Worm (Caenorhabditis elegans) whole organism, young adult: ENCODE data around the gene set-20.

ENCODE experiments used
- B0261.1 ChIP-seq: sonication (generic microtip); optimal IDR thresholded peaks from 2 replicates; lab custom pipeline; 2016; ENCODE audit warnings: mild to moderate bottlenecking, missing genetic modification characterization, moderate library complexity, missing compliant biosample characterization
- C06A6.2 ChIP-seq: fragments of 200-800 bp; sonication (Bioruptor generic); conservative IDR thresholded peaks from 2 replicates; pipeline ENCODE4 v1.3.6; 2022; ENCODE audit warnings: missing genetic modification characterization, missing compliant biosample characterization
- D2030.7 ChIP-seq: fragments of 200-800 bp; sonication (Bioruptor generic); IDR thresholded peaks from 2 replicates; pipeline ENCODE4 v1.3.6; 2022; ENCODE audit warnings: missing genetic modification reagents, missing genetic modification characterization, missing compliant biosample characterization
- F10E7.11 ChIP-seq: sonication (generic microtip); optimal IDR thresholded peaks from 2 replicates; lab custom pipeline; 2017; ENCODE audit warnings: mild to moderate bottlenecking, missing genetic modification characterization, moderate library complexity, missing compliant biosample characterization
- F33H1.4 ChIP-seq: fragments of 200-800 bp; sonication (Bioruptor generic); IDR thresholded peaks from 2 replicates; pipeline ENCODE4 v1.3.6; 2022; ENCODE audit warnings: missing genetic modification reagents, missing genetic modification characterization, missing compliant biosample characterization
- F57C9.4 ChIP-seq: sonication (generic microtip); optimal IDR thresholded peaks from 2 replicates; lab custom pipeline; 2017; ENCODE audit warnings: mild to moderate bottlenecking, missing genetic modification characterization, missing compliant biosample characterization
- K12H6.12 ChIP-seq: fragments of 200-800 bp; sonication (Bioruptor generic); optimal IDR thresholded peaks from 2 replicates; lab custom pipeline; 2018; ENCODE audit warnings: mild to moderate bottlenecking, missing genetic modification characterization, missing compliant biosample characterization
- Y56A3A.18 ChIP-seq: fragments of 200-800 bp; sonication (Bioruptor generic); IDR thresholded peaks from 2 replicates; pipeline ENCODE4 v1.3.6; 2022; ENCODE audit warnings: missing genetic modification reagents, missing genetic modification characterization, missing compliant biosample characterization
- attf-3 ChIP-seq: fragments of 200-800 bp; sonication (Bioruptor generic); conservative IDR thresholded peaks from 2 replicates; pipeline ENCODE4 v1.3.6; 2022; ENCODE audit warnings: missing genetic modification reagents, missing genetic modification characterization, missing compliant biosample characterization
- bed-2 ChIP-seq: fragments of 200-800 bp; sonication (Bioruptor generic); IDR thresholded peaks from 2 replicates; pipeline ENCODE4 v1.3.6; 2022; ENCODE audit warnings: missing genetic modification reagents, missing genetic modification characterization, missing compliant biosample characterization
- ccch-3 ChIP-seq: fragments of 200-800 bp; sonication (Bioruptor generic); optimal IDR thresholded peaks from 2 replicates; lab custom pipeline; 2018; ENCODE audit warnings: mild to moderate bottlenecking, missing genetic modification characterization, missing compliant biosample characterization
- ceh-100 ChIP-seq: fragments of 200-800 bp; sonication (Bioruptor generic); IDR thresholded peaks from 2 replicates; pipeline ENCODE4 v1.3.6; 2022; ENCODE audit warnings: missing genetic modification reagents, missing genetic modification characterization, missing compliant biosample characterization
- ceh-40 ChIP-seq: fragments of 200-800 bp; sonication (Bioruptor generic); IDR thresholded peaks from 2 replicates; pipeline ENCODE4 v1.3.6; 2022; ENCODE audit warnings: missing genetic modification characterization, missing compliant biosample characterization
- die-1 ChIP-seq: sonication (generic microtip); optimal IDR thresholded peaks from 2 replicates; lab custom pipeline; 2016; ENCODE audit warnings: missing genotype, mild to moderate bottlenecking, missing genetic modification characterization, missing compliant biosample characterization
- dox-1 ChIP-seq: fragments of 200-800 bp; sonication (Bioruptor generic); IDR thresholded peaks from 2 replicates; pipeline ENCODE4 v1.3.6; 2022; ENCODE audit warnings: missing genetic modification reagents, missing genetic modification characterization, missing compliant biosample characterization
- dpff-1 ChIP-seq: sonication (generic microtip); optimal IDR thresholded peaks from 2 replicates; lab custom pipeline; 2017; ENCODE audit warnings: mild to moderate bottlenecking, missing genetic modification characterization, missing compliant biosample characterization
- dpl-1 ChIP-seq: fragments of 150-350 bp; optimal IDR thresholded peaks from 2 replicates; lab custom pipeline; 2014; ENCODE audit warnings: missing biosample characterization, missing genetic modification reagents, missing genetic modification characterization
- egl-18 ChIP-seq: fragments of 200-800 bp; sonication (Bioruptor generic); IDR thresholded peaks from 2 replicates; pipeline ENCODE4 v1.3.6; 2022; ENCODE audit warnings: missing genetic modification reagents, missing genetic modification characterization, missing compliant biosample characterization
- fkh-3 ChIP-seq: sonication (generic microtip); optimal IDR thresholded peaks from 2 replicates; lab custom pipeline; 2016; ENCODE audit warnings: mild to moderate bottlenecking, missing genetic modification characterization, missing compliant biosample characterization
- him-1 ChIP-seq: sonication (generic microtip); optimal IDR thresholded peaks from 2 replicates; lab custom pipeline; 2016; ENCODE audit warnings: missing genotype, missing genetic modification reagents, missing genetic modification characterization, missing compliant biosample characterization
- hlh-12 ChIP-seq: sonication (generic microtip); optimal IDR thresholded peaks from 2 replicates; lab custom pipeline; 2016; ENCODE audit warnings: missing genetic modification characterization, missing compliant biosample characterization
- hlh-26 ChIP-seq: fragments of 200-800 bp; sonication (Bioruptor generic); conservative IDR thresholded peaks from 2 replicates; pipeline ENCODE4 v1.3.6; 2022; ENCODE audit warnings: missing genetic modification reagents, missing genetic modification characterization, missing compliant biosample characterization
- hmg-1.2 ChIP-seq: fragments of 200-800 bp; sonication (Bioruptor generic); IDR thresholded peaks from 2 replicates; pipeline ENCODE4 v1.3.6; 2022; ENCODE audit warnings: missing genetic modification reagents, missing genetic modification characterization, missing compliant biosample characterization
- hsf-1 ChIP-seq: fragments of 200-800 bp; sonication (Bioruptor generic); IDR thresholded peaks from 2 replicates; pipeline ENCODE4 v1.3.6; 2022; ENCODE audit warnings: missing genetic modification reagents, missing genetic modification characterization, missing compliant biosample characterization
- lin-35 ChIP-seq, 3 experiments: fragments of 150-350 bp in 2 of 3; sonication (generic microtip) in 1 of 3; optimal IDR thresholded peaks; 2 replicates each; lab custom pipeline; 2014 to 2018; ENCODE audit warnings: missing biosample characterization in 3 of 3, missing genetic modification characterization in 3 of 3, missing genetic modification reagents in 3 of 3
- lin-40 ChIP-seq: sonication (generic microtip); optimal IDR thresholded peaks from 2 replicates; lab custom pipeline; 2016; ENCODE audit warnings: missing genetic modification characterization, mild to moderate bottlenecking, missing compliant biosample characterization, missing genotype, missing genetic modification reagents
- lin-54 ChIP-seq: fragments of 200-800 bp; sonication (Bioruptor generic); optimal IDR thresholded peaks from 2 replicates; lab custom pipeline; 2018; ENCODE audit warnings: mild to moderate bottlenecking, missing genetic modification characterization, missing compliant biosample characterization
- lir-1 ChIP-seq: fragments of 200-800 bp; sonication (Bioruptor generic); conservative IDR thresholded peaks from 2 replicates; pipeline ENCODE4 v1.3.6; 2022; ENCODE audit warnings: missing genetic modification reagents, missing genetic modification characterization, missing compliant biosample characterization
- madf-10 ChIP-seq: sonication (generic microtip); optimal IDR thresholded peaks from 2 replicates; lab custom pipeline; 2016; ENCODE audit warnings: mild to moderate bottlenecking, missing genetic modification characterization, missing compliant biosample characterization
- madf-3 ChIP-seq: fragments of 200-800 bp; sonication (Bioruptor generic); IDR thresholded peaks from 2 replicates; pipeline ENCODE4 v1.3.6; 2022; ENCODE audit warnings: missing genetic modification reagents, missing genetic modification characterization, missing compliant biosample characterization
- madf-8 ChIP-seq: fragments of 200-800 bp; sonication (Bioruptor generic); conservative IDR thresholded peaks from 2 replicates; pipeline ENCODE4 v1.3.6; 2022; ENCODE audit warnings: missing genetic modification reagents, missing genetic modification characterization, missing compliant biosample characterization
- mcd-1 ChIP-seq: fragments of 200-800 bp; sonication (Bioruptor generic); IDR thresholded peaks from 2 replicates; pipeline ENCODE4 v1.3.6; 2022; ENCODE audit warnings: missing genetic modification reagents, missing genetic modification characterization, missing compliant biosample characterization
- mel-28 ChIP-seq: sonication (generic microtip); optimal IDR thresholded peaks from 2 replicates; lab custom pipeline; 2016; ENCODE audit warnings: borderline replicate concordance, mild to moderate bottlenecking, missing genetic modification characterization, missing compliant biosample characterization
- mes-4 ChIP-seq: sonication (generic microtip); optimal IDR thresholded peaks from 2 replicates; lab custom pipeline; 2016; ENCODE audit warnings: missing genotype, missing genetic modification characterization, missing compliant biosample characterization
- nfya-1 ChIP-seq: sonication (generic microtip); optimal IDR thresholded peaks from 2 replicates; lab custom pipeline; 2017; ENCODE audit warnings: antibody characterized with exemption, missing compliant biosample characterization, missing genetic modification characterization, borderline replicate concordance; ENCODE audit not compliant: insufficient read depth
- nhr-27 ChIP-seq: fragments of 200-800 bp; sonication (Bioruptor generic); optimal IDR thresholded peaks from 2 replicates; lab custom pipeline; 2018; ENCODE audit warnings: mild to moderate bottlenecking, missing genetic modification characterization, moderate library complexity, missing compliant biosample characterization
- pbrm-1 ChIP-seq: fragments of 200-800 bp; sonication (Bioruptor generic); IDR thresholded peaks from 2 replicates; pipeline ENCODE4 v1.3.6; 2022; ENCODE audit warnings: missing genetic modification reagents, missing genetic modification characterization, missing compliant biosample characterization
- pha-4 ChIP-seq: fragments of 150-350 bp; sonication (generic microtip); optimal IDR thresholded peaks from 2 replicates; lab custom pipeline; 2014; ENCODE audit warnings: missing biosample characterization, missing genetic modification reagents, missing genetic modification characterization
- rec-8 ChIP-seq, 2 experiments: sonication (generic microtip); optimal IDR thresholded peaks; 2 replicates each; lab custom pipeline; 2016; ENCODE audit warnings: mild to moderate bottlenecking in 2 of 2, missing genetic modification characterization in 2 of 2, missing genetic modification reagents in 2 of 2, missing genotype in 2 of 2, missing biosample characterization in 1 of 2, missing compliant biosample characterization in 1 of 2, moderate library complexity in 1 of 2
- sea-2 ChIP-seq: fragments of 200-800 bp; sonication (Bioruptor generic); IDR thresholded peaks from 2 replicates; pipeline ENCODE4 v1.3.6; 2022; ENCODE audit warnings: missing genetic modification characterization, missing compliant biosample characterization
- snpc-3.4 ChIP-seq: sonication (generic microtip); optimal IDR thresholded peaks from 2 replicates; lab custom pipeline; 2017; ENCODE audit warnings: missing genetic modification characterization, mild to moderate bottlenecking, missing compliant biosample characterization, antibody characterized with exemption, moderate library complexity, missing genotype, missing genetic modification reagents
- sptf-2 ChIP-seq: fragments of 200-800 bp; sonication (Bioruptor generic); optimal IDR thresholded peaks from 2 replicates; lab custom pipeline; 2018; ENCODE audit warnings: mild to moderate bottlenecking, missing genetic modification characterization, missing compliant biosample characterization
- tbx-9 ChIP-seq: sonication (generic microtip); optimal IDR thresholded peaks from 2 replicates; lab custom pipeline; 2016; ENCODE audit warnings: borderline replicate concordance, missing genetic modification characterization, inconsistent platforms, missing compliant biosample characterization
- unc-62 ChIP-seq: fragments of 150-350 bp; optimal IDR thresholded peaks from 2 replicates; lab custom pipeline; 2014; ENCODE audit warnings: missing biosample characterization, missing genetic modification reagents, missing genetic modification characterization
- zfh-2 ChIP-seq: fragments of 200-800 bp; sonication (Bioruptor generic); conservative IDR thresholded peaks from 2 replicates; pipeline ENCODE4 v1.3.6; 2022; ENCODE audit warnings: missing genetic modification reagents, missing genetic modification characterization, missing compliant biosample characterization
- zim-3 ChIP-seq: sonication (generic microtip); optimal IDR thresholded peaks from 2 replicates; lab custom pipeline; 2017; ENCODE audit warnings: mild to moderate bottlenecking, missing genetic modification characterization, moderate library complexity, missing compliant biosample characterization
- ztf-26 ChIP-seq: sonication (generic microtip); optimal IDR thresholded peaks from 2 replicates; lab custom pipeline; 2017; ENCODE audit warnings: missing genetic modification characterization, missing compliant biosample characterization
- ztf-3 ChIP-seq: fragments of 200-800 bp; sonication (Bioruptor generic); optimal IDR thresholded peaks from 2 replicates; lab custom pipeline; 2018; ENCODE audit warnings: mild to moderate bottlenecking, missing genetic modification characterization, missing compliant biosample characterization

set-20 gene

ce11 chrX:5707809-5708208 lies 21.9 kb upstream of the set-20 start:
- TF ChIP-seq nhr-27 (tag; lab: Kevin White, UChicago) = no peak
- no peak for TF ChIP-seq mel-28 (tag; lab: Kevin White, UChicago)
- TF ChIP-seq mes-4 (tag; lab: Kevin White, UChicago) = peak; percentile 80
- peak; percentile 73; the same call in 1 of the 2 replicates for TF ChIP-seq ceh-40 (GFP tag; lab: Robert Waterston, UW)
- TF ChIP-seq attf-3 = peak; percentile 57; the same call in 1 of the 2 replicates
- TF ChIP-seq madf-3 (GFP tag; lab: Robert Waterston, UW) = no peak
- TF ChIP-seq ztf-26 (tag; lab: Kevin White, UChicago) = peak; percentile 50
- TF ChIP-seq ztf-3 (GFP tag; lab: Kevin White, UChicago) = peak; percentile 37
- TF ChIP-seq unc-62 (GFP tag; lab: Kevin White, UChicago) = no peak
- peak; percentile 26 for TF ChIP-seq fkh-3
- TF ChIP-seq nfya-1 (tag; lab: Kevin White, UChicago) = no peak
- no peak for TF ChIP-seq hlh-26 (GFP tag; lab: Robert Waterston, UW)
- TF ChIP-seq rec-8 (tag; optimal IDR thresholded peaks at IDR 0.05; lab: Kevin White, UChicago) = peak; percentile 83 to 88
- TF ChIP-seq hsf-1 (GFP tag; lab: Robert Waterston, UW) = 0 out of 2 replicates have a peak, but pooled peaks have one; percentile 31
- peak; percentile 45 for TF ChIP-seq zfh-2
- no peak for TF ChIP-seq hlh-12 (tag; lab: Kevin White, UChicago)
- TF ChIP-seq F57C9.4 = no peak
- TF ChIP-seq bed-2 (GFP tag; lab: Robert Waterston, UW) = peak; percentile 65; the same call in 1 of the 2 replicates
- peak; percentile 66 for TF ChIP-seq F10E7.11
- peak; percentile 90 for TF ChIP-seq pbrm-1 (GFP tag; lab: Robert Waterston, UW)
- TF ChIP-seq madf-8 (GFP tag; lab: Robert Waterston, UW) = no peak
- peak; percentile 85 for TF ChIP-seq D2030.7 (GFP tag; lab: Robert Waterston, UW)
- no peak for TF ChIP-seq pha-4 (tag; lab: Kevin White, UChicago)
- peak; percentile 86 for TF ChIP-seq Y56A3A.18 (GFP tag; lab: Robert Waterston, UW)
- TF ChIP-seq K12H6.12 (tag; lab: Kevin White, UChicago) = peak; percentile 14
- TF ChIP-seq lin-35 (GFP tag; optimal IDR thresholded peaks at IDR 0.05; lab: Kevin White, UChicago) = no peak
- peak; percentile 85 for TF ChIP-seq snpc-3.4 (tag; lab: Kevin White, UChicago)
- TF ChIP-seq zim-3 = peak; percentile 84
- TF ChIP-seq sea-2 (GFP tag; lab: Robert Waterston, UW) = no peak
- TF ChIP-seq him-1 (tag; lab: Kevin White, UChicago) = peak; percentile 80
- TF ChIP-seq lin-40 = peak; percentile 61
- 0 out of 2 replicates have a peak, but pooled peaks have one; percentile 14 for TF ChIP-seq lir-1
- TF ChIP-seq madf-10 (tag; lab: Kevin White, UChicago) = peak; percentile 78
- peak; percentile 69 for TF ChIP-seq mcd-1 (GFP tag; lab: Robert Waterston, UW)
- TF ChIP-seq dox-1 (GFP tag; lab: Robert Waterston, UW) = peak; percentile 85
- TF ChIP-seq dpff-1 = no peak
- no peak for TF ChIP-seq tbx-9 (tag; lab: Kevin White, UChicago)
- peak; percentile 53 for TF ChIP-seq lin-54 (GFP tag; lab: Kevin White, UChicago)
- no peak; the same call in 1 of the 2 replicates for TF ChIP-seq ceh-100 (GFP tag; lab: Robert Waterston, UW)
- TF ChIP-seq C06A6.2 (GFP tag; lab: Robert Waterston, UW) = peak; percentile 63; the same call in 1 of the 2 replicates
- TF ChIP-seq egl-18 (GFP tag; lab: Robert Waterston, UW) = peak; percentile 35; the same call in 1 of the 2 replicates
- TF ChIP-seq ccch-3 (GFP tag; lab: Kevin White, UChicago) = no peak
- peak; percentile 19 for TF ChIP-seq sptf-2 (GFP tag; lab: Kevin White, UChicago)
- no peak for TF ChIP-seq dpl-1
- peak; percentile 89 for TF ChIP-seq hmg-1.2 (GFP tag; lab: Robert Waterston, UW)
- no peak for TF ChIP-seq F33H1.4
- TF ChIP-seq B0261.1 = peak; percentile 96
- TF ChIP-seq die-1 (tag; lab: Kevin White, UChicago) = peak; percentile 93
